Fruit fly (Drosophila melanogaster): ENCODE measurements around the gene Csl4.

DNA sequence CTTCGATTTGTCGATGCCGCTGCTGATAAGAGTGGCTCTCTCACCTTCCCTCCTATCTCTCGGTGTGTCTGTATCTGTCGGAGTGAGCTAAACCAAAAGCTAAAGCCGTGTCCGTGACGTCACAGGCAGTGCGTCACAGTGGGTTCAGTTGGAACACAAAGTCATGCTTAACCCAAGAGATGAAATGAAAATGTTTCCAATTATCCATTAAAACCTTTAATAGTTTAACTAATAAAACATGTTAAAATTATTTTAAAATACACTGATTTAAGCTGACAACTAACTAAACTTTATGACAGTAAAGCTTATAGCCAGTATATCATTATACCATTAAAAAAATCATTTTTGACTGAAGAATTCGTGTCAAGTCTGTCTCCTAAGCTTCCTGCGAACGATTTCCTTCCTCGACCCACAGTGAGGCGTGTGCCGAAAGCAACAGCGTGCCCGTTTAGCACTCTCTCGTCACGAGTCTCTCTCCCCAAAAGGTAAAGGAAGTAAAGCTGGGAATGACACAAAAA, 10.3 kb downstream of the Csl4 start, which contains the start of gene Idua:
- no peak for TF ChIP-seq h (GFP tag; optimal IDR thresholded peaks at IDR 0.05)
- TF ChIP-seq OdsH (GFP tag; optimal IDR thresholded peaks at IDR 0.05), result peak; percentile 79
- TF ChIP-seq pan (optimal IDR thresholded peaks at IDR 0.05), result no peak
- TF ChIP-seq sv (GFP tag; optimal IDR thresholded peaks at IDR 0.05), result peak; percentile 35
- TF ChIP-seq psq (GFP tag; optimal IDR thresholded peaks at IDR 0.05), result peak; percentile 63
